Worm (Caenorhabditis elegans): Measurements from ENCODE around the gene F01D5.10.

Gene F01D5.10

ce11 chrII:13976161-13976560 is 45.0 kb downstream of the F01D5.10 start, which contains the start of gene Y39G8B.2 (continued):
- TF ChIP-seq zfp-3 (GFP tag; conservative IDR thresholded peaks at IDR 0.05) (peak; percentile 56; the same call in 1 of the 2 replicates), nhr-28 (tag; optimal IDR thresholded peaks at IDR 0.05) (peak; percentile 70), nhr-111 (GFP tag; optimal IDR thresholded peaks at IDR 0.05) (no peak), skn-1 (tag; optimal IDR thresholded peaks at IDR 0.05) (no peak), mes-2 (tag; optimal IDR thresholded peaks at IDR 0.05; ENCODE audit: poor library complexity, severe bottlenecking) (peak; percentile 90), pha-4 (GFP tag; IDR thresholded peaks at IDR 0.05) (no peak), pha-4 (tag; optimal IDR thresholded peaks at IDR 0.05) (peak; percentile 4), mxl-3 (GFP tag; optimal IDR thresholded peaks at IDR 0.05) (peak; percentile 76), lin-29 (GFP tag; IDR thresholded peaks at IDR 0.05) (peak; percentile 37; the same call in 1 of the 2 replicates), jun-1 (tag; optimal IDR thresholded peaks at IDR 0.05) (peak; percentile 66), lin-15B (tag; optimal IDR thresholded peaks at IDR 0.05) (peak; percentile 75), dmd-6 (GFP tag; IDR thresholded peaks at IDR 0.05) (peak; percentile 72), nhr-237 (tag; optimal IDR thresholded peaks at IDR 0.05) (no peak), mdl-1 (tag; optimal IDR thresholded peaks at IDR 0.05) (peak in 1 of 2 experiments; percentile 54), hlh-11 (tag; optimal IDR thresholded peaks at IDR 0.05) (peak; percentile 81), lsy-2 (tag; optimal IDR thresholded peaks at IDR 0.05) (peak; percentile 64 to 93), mep-1 (tag; optimal IDR thresholded peaks at IDR 0.05) (peak; percentile 90), hif-1 (tag; optimal IDR thresholded peaks at IDR 0.05) (peak in 1 of 2 experiments; percentile 73), dmd-9 (GFP tag; IDR thresholded peaks at IDR 0.05) (no peak; the same call in 1 of the 2 replicates), lin-13 (GFP tag; optimal IDR thresholded peaks at IDR 0.05) (peak; percentile 86), nhr-42 (GFP tag; IDR thresholded peaks at IDR 0.05) (peak; percentile 88), lin-1 (GFP tag; IDR thresholded peaks at IDR 0.05) (0 out of 2 replicates have a peak, but pooled peaks have one; percentile 16), daf-16 (GFP tag; optimal IDR thresholded peaks at IDR 0.05) (no peak), daf-16 (tag; optimal IDR thresholded peaks at IDR 0.05) (peak; percentile 71), ceh-28 (tag; optimal IDR thresholded peaks at IDR 0.05) (no peak), nhr-6 (tag; optimal IDR thresholded peaks at IDR 0.05) (peak; percentile 74), nhr-77 (tag; optimal IDR thresholded peaks at IDR 0.05) (peak; percentile 98), mdt-29 (GFP tag; IDR thresholded peaks at IDR 0.05) (no peak), F37D6.2 (tag; optimal IDR thresholded peaks at IDR 0.05) (no peak), snpc-1.2 (GFP tag; IDR thresholded peaks at IDR 0.05) (peak; percentile 51; the same call in 1 of the 2 replicates), aha-1 (tag) (peak; percentile 98), rbr-2 (tag; optimal IDR thresholded peaks at IDR 0.05) (peak; percentile 88)

ce11 chrII:13974136-13974535 is 47.0 kb downstream of the F01D5.10 start:
- TF ChIP-seq unc-130 (GFP tag; optimal IDR thresholded peaks at IDR 0.05) (no peak), rbr-2 (tag; optimal IDR thresholded peaks at IDR 0.05) (no peak), tra-1 (GFP tag; IDR thresholded peaks at IDR 0.05) (0 out of 2 replicates have a peak, but pooled peaks have one; percentile 4), dmd-6 (GFP tag; IDR thresholded peaks at IDR 0.05) (no peak), nhr-42 (GFP tag; IDR thresholded peaks at IDR 0.05) (0 out of 2 replicates have a peak, but pooled peaks have one; percentile 19), F37D6.2 (tag; optimal IDR thresholded peaks at IDR 0.05) (no peak), madf-5 (GFP tag; IDR thresholded peaks at IDR 0.05) (no peak), lin-15B (tag; optimal IDR thresholded peaks at IDR 0.05) (no peak), egl-43 (GFP tag; IDR thresholded peaks at IDR 0.05) (no peak), nhr-28 (tag; optimal IDR thresholded peaks at IDR 0.05) (no peak), T20F7.1 (GFP tag; optimal IDR thresholded peaks at IDR 0.05) (no peak)

DNA sequence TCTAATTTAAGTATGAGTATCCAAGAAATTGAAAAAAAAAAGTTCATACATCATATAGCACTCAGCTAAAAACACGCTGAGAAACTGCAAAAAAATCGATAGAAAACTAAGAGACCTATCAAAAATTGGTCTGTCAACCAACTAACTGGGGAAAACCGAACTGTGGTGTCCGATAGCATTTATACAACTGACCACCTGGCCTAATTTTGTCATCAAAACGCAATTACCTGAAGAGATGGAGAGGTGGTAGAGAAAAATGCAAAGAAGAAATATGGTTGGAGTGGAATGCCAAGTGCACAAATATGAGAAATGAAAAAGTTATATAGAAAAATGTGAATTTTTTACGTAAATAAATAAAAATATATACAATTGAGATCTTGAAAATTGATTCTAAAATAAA is 47.6 kb downstream of the F01D5.10 start, which contains the start of gene Y39G8B.1:
Gene Y39G8B.1, minus strand, starts transcription at position 299 of the 400 bp plus-strand sequence.
- TF ChIP-seq lsy-2 (tag; optimal IDR thresholded peaks at IDR 0.05), result peak in 1 of 2 experiments; percentile 40
- TF ChIP-seq mdl-1 (tag; optimal IDR thresholded peaks at IDR 0.05), result peak in 1 of 2 experiments; percentile 29
- peak; percentile 60 for TF ChIP-seq dve-1 (tag; optimal IDR thresholded peaks at IDR 0.05; ENCODE audit: insufficient read depth)
- peak; percentile 27 for TF ChIP-seq hlh-11 (tag; optimal IDR thresholded peaks at IDR 0.05)
- peak; percentile 15 for TF ChIP-seq hlh-30 (tag; optimal IDR thresholded peaks at IDR 0.05; ENCODE audit: insufficient read depth)
- TF ChIP-seq unc-62 (GFP tag; optimal IDR thresholded peaks at IDR 0.05 in 1 of 2), result peak in 1 of 2 experiments; percentile 79
- TF ChIP-seq unc-62 (tag; optimal IDR thresholded peaks at IDR 0.05), result no peak
- TF ChIP-seq nhr-77 (tag; optimal IDR thresholded peaks at IDR 0.05), result peak; percentile 46
- no peak for TF ChIP-seq nhr-41 (GFP tag; IDR thresholded peaks at IDR 0.05)
- TF ChIP-seq mep-1 (tag; optimal IDR thresholded peaks at IDR 0.05), result peak; percentile 32
- no peak for TF ChIP-seq daf-12 (tag; optimal IDR thresholded peaks at IDR 0.05)
- peak; percentile 51 for TF ChIP-seq nhr-28 (tag; optimal IDR thresholded peaks at IDR 0.05)
- TF ChIP-seq dmd-6 (GFP tag; IDR thresholded peaks at IDR 0.05), result 0 out of 2 replicates have a peak, but pooled peaks have one; percentile 19
- TF ChIP-seq pqm-1 (tag; optimal IDR thresholded peaks at IDR 0.05), result peak; percentile 5
- TF ChIP-seq mxl-3 (GFP tag; optimal IDR thresholded peaks at IDR 0.05), result peak; percentile 17
- TF ChIP-seq mes-2 (tag; optimal IDR thresholded peaks at IDR 0.05; ENCODE audit: poor library complexity, severe bottlenecking), result peak; percentile 36
- no peak for TF ChIP-seq daf-16 (GFP tag; optimal IDR thresholded peaks at IDR 0.05)
- peak; percentile 41 for TF ChIP-seq daf-16 (tag; optimal IDR thresholded peaks at IDR 0.05)
- no peak for TF ChIP-seq lin-39 (tag; optimal IDR thresholded peaks at IDR 0.05)
- no peak for TF ChIP-seq R02D3.7 (tag; optimal IDR thresholded peaks at IDR 0.05)
- TF ChIP-seq dpl-1 (GFP tag; optimal IDR thresholded peaks at IDR 0.05), result peak; percentile 7
